Worm (Caenorhabditis elegans) whole organism, L2 larva: ENCODE data around the gene F18A1.7.

Source experiments
- ZK546.5 ChIP-seq: sonication (generic microtip); optimal IDR thresholded peaks from 2 replicates; lab custom pipeline; 2017; ENCODE audit warnings: missing biosample characterization, missing genetic modification characterization
- ceh-16 ChIP-seq: fragments of 150-350 bp; optimal IDR thresholded peaks from 2 replicates; lab custom pipeline; 2014; ENCODE audit warnings: missing biosample characterization, missing genetic modification characterization
- elt-3 ChIP-seq: sonication (generic microtip); optimal IDR thresholded peaks from 2 replicates; lab custom pipeline; 2017; ENCODE audit warnings: missing biosample characterization, missing genetic modification characterization
- lin-39 ChIP-seq: fragments of 150-350 bp; optimal IDR thresholded peaks from 2 replicates; lab custom pipeline; 2014; ENCODE audit warnings: missing biosample characterization, missing genetic modification reagents, missing genetic modification characterization
- lsy-2 ChIP-seq, 2 experiments: fragments of 150-350 bp in 1 of 2; sonication (generic microtip) in 1 of 2; optimal IDR thresholded peaks; 2 replicates each; lab custom pipeline; 2014 to 2017; ENCODE audit warnings: missing biosample characterization in 2 of 2, missing genetic modification characterization in 2 of 2
- mbf-1 ChIP-seq: sonication (generic microtip); optimal IDR thresholded peaks from 2 replicates; lab custom pipeline; 2017; ENCODE audit warnings: missing biosample characterization, missing genetic modification characterization
- mdl-1 ChIP-seq, 2 experiments: fragments of 150-350 bp in 1 of 2; sonication (generic microtip) in 1 of 2; optimal IDR thresholded peaks; 2 replicates each; lab custom pipeline; 2017; ENCODE audit warnings: missing biosample characterization in 2 of 2, missing genetic modification characterization in 2 of 2
- nhr-23 ChIP-seq: fragments of 150-350 bp; optimal IDR thresholded peaks from 2 replicates; lab custom pipeline; 2014; ENCODE audit warnings: missing biosample characterization, missing genetic modification reagents, missing genetic modification characterization
- nhr-237 ChIP-seq: fragments of 150-350 bp; optimal IDR thresholded peaks from 2 replicates; lab custom pipeline; 2014; ENCODE audit warnings: missing biosample characterization, missing genetic modification characterization
- peb-1 ChIP-seq: fragments of 150-350 bp; optimal IDR thresholded peaks from 2 replicates; lab custom pipeline; 2014; ENCODE audit warnings: missing biosample characterization, missing genetic modification characterization
- skn-1 ChIP-seq: sonication (generic microtip); optimal IDR thresholded peaks from 2 replicates; lab custom pipeline; 2017; ENCODE audit warnings: missing biosample characterization, missing genetic modification characterization
- snpc-4 ChIP-seq: fragments of 150-350 bp; optimal IDR thresholded peaks from 2 replicates; lab custom pipeline; 2014; ENCODE audit warnings: missing biosample characterization, missing genetic modification characterization
- unc-39 ChIP-seq: fragments of 150-350 bp; optimal IDR thresholded peaks from 2 replicates; lab custom pipeline; 2014; ENCODE audit warnings: missing biosample characterization, missing genetic modification characterization
- ztf-4 ChIP-seq: fragments of 150-350 bp; optimal IDR thresholded peaks from 2 replicates; lab custom pipeline; 2014; ENCODE audit warnings: missing biosample characterization, missing genetic modification characterization

DNA sequence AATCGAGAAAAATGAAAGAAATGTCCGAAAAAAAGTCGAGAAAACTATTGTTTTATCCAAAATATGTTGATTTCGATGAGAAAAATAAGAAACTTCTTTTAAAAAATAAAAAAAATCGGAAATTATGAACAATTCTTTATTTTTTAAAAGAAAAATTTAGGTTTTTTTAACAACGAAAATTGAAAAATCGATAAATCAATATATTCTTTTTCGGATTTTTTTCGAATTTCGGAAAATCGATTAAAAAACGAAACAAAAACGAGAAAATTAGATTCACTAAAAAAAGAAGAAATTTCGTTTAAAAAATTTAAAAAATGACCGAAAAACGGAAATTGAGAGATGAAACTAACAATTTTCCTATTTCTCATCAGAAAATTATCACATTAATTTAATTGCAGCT lies 6.5 kb upstream of the F18A1.7 start:
- TF ChIP-seq lsy-2 (tag; optimal IDR thresholded peaks at IDR 0.05; lab: Kevin White, UChicago) (no peak), nhr-23 (tag; lab: Kevin White, UChicago) (no peak), snpc-4 (no peak), skn-1 (no peak), ztf-4 (tag; lab: Kevin White, UChicago) (no peak), lin-39 (no peak), ceh-16 (tag; lab: Kevin White, UChicago) (no peak), elt-3 (tag; lab: Kevin White, UChicago) (no peak), ZK546.5 (no peak), mdl-1 (tag; optimal IDR thresholded peaks at IDR 0.05; lab: Kevin White, UChicago) (no peak), mbf-1 (no peak), peb-1 (tag; lab: Kevin White, UChicago) (no peak), nhr-237 (tag; lab: Kevin White, UChicago) (no peak), unc-39 (tag; lab: Kevin White, UChicago) (no peak)
